Worm (Caenorhabditis elegans): ENCODE results near the gene F49A5.10.

The F49A5.10 gene

ce11 chrV:16918378-16918777, 43.3 kb downstream of the F49A5.10 start, which contains the start of the genes fbxa-206 and Y102A5C.2:
Gene fbxa-206 (minus strand): TSS chrV:16918478.
Gene Y102A5C.2 (plus strand): TSS chrV:16918731.
- no peak for TF ChIP-seq B0310.2 (tag; optimal IDR thresholded peaks at IDR 0.05)
- no peak for TF ChIP-seq sea-1 (GFP tag; conservative IDR thresholded peaks at IDR 0.05)
- no peak for TF ChIP-seq pes-1 (GFP tag; IDR thresholded peaks at IDR 0.05)
- no peak for TF ChIP-seq ceh-36 (tag; optimal IDR thresholded peaks at IDR 0.05)
- TF ChIP-seq scrt-1 (GFP tag; IDR thresholded peaks at IDR 0.05): no peak
- no peak for TF ChIP-seq ets-7 (tag; optimal IDR thresholded peaks at IDR 0.05)
- no peak for TF ChIP-seq hmbx-1 (tag; optimal IDR thresholded peaks at IDR 0.05)
- no peak for TF ChIP-seq hmg-4 (GFP tag; optimal IDR thresholded peaks at IDR 0.05)
- no peak for TF ChIP-seq tra-4 (tag; optimal IDR thresholded peaks at IDR 0.05)
- no peak for TF ChIP-seq tbx-11 (GFP tag; IDR thresholded peaks at IDR 0.05)
- no peak for TF ChIP-seq tbx-37 (GFP tag; conservative IDR thresholded peaks at IDR 0.05)

ce11 chrV:16919675-16920074, 44.6 kb downstream of the F49A5.10 start:
- TF ChIP-seq hmbx-1 (tag; optimal IDR thresholded peaks at IDR 0.05) (no peak), F13C5.2 (tag; optimal IDR thresholded peaks at IDR 0.05) (no peak), hmg-4 (GFP tag; optimal IDR thresholded peaks at IDR 0.05) (no peak)

- TF ChIP-seq ama-1 (optimal IDR thresholded peaks at IDR 0.05): no peak
- TF ChIP-seq hmg-4 (GFP tag; optimal IDR thresholded peaks at IDR 0.05): no peak
- no peak for TF ChIP-seq tbx-37 (GFP tag; conservative IDR thresholded peaks at IDR 0.05)
- no peak for TF ChIP-seq ceh-36 (tag; optimal IDR thresholded peaks at IDR 0.05)
- no peak for TF ChIP-seq F13C5.2 (tag; optimal IDR thresholded peaks at IDR 0.05)
- no peak for TF ChIP-seq sea-1 (GFP tag; conservative IDR thresholded peaks at IDR 0.05)
- no peak for TF ChIP-seq hnd-1 (tag; optimal IDR thresholded peaks at IDR 0.05)
- no peak for TF ChIP-seq ceh-13 (GFP tag; optimal IDR thresholded peaks at IDR 0.05)
- TF ChIP-seq aly-1 (tag; optimal IDR thresholded peaks at IDR 0.05): no peak
- TF ChIP-seq ets-7 (tag; optimal IDR thresholded peaks at IDR 0.05): no peak
- no peak for TF ChIP-seq tbx-11 (GFP tag; IDR thresholded peaks at IDR 0.05)
Measured at ce11 chrV:16921952-16922351, 46.9 kb downstream of the F49A5.10 start, which contains the start of gene Y102A5C.4. Gene Y102A5C.4 (plus strand): TSS chrV:16922252.

Data from whole organism, early embryonic.